Worm (Caenorhabditis elegans): ENCODE data around the gene nep-13.

DNA sequence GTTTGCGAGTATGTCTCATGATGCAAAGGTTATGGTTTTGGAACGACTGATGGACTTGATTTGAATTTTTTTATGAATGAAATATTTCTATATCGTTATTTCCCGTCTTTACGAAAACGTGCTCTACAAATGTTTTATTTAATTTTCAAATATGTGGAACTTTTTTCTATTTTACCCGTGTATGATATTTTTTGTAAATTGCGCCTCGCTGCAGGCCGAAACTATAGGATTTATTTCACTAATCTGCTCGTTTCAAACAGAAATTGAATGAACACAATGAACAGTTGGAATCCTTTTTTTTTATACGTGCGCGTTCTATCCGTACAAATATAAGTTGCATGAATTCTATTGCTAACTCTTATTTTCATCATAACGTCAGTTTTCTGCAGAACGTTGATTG lies 15.5 kb downstream of the nep-13 start, which contains the start of gene btb-18:
- TF ChIP-seq snpc-4 (tag; optimal IDR thresholded peaks at IDR 0.05) (no peak), ztf-11 (tag; optimal IDR thresholded peaks at IDR 0.05) (no peak), lin-13 (GFP tag; optimal IDR thresholded peaks at IDR 0.05) (no peak), elt-3 (tag; optimal IDR thresholded peaks at IDR 0.05) (no peak), nhr-77 (tag; optimal IDR thresholded peaks at IDR 0.05) (no peak)

Measured in whole organism, L2 larva.